Fruit fly (Drosophila melanogaster): ENCODE results near the gene CG31643.

DNA sequence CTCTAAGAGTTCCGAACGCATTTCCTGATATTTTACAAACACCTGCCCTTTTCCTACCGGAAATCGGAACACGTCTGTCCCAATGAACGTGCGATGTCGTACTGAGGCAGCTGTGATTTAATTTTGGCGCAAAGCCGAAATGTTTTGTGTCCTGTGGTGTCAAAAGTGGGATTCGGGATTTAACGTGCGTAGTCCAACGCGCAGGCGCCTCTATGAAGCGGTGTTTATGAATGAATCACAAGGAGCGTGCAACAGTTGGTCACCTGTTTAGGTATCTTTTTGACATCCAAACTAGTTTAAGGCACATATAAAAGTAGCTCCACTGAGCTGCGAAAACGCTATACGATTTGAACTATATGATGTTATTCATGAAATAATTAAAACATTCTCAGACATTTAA lies 3.6 kb upstream of the CG31643 start, which contains the start of gene CG9109:
- peak; percentile 40; the same call in 1 of the 2 replicates for TF ChIP-seq CG12605 (GFP tag; IDR thresholded peaks at IDR 0.05)
- TF ChIP-seq Pif1B (GFP tag; optimal IDR thresholded peaks at IDR 0.05) = no peak
- no peak for TF ChIP-seq Pif1A (GFP tag; optimal IDR thresholded peaks at IDR 0.05)
- TF ChIP-seq CG34367 (tag; optimal IDR thresholded peaks at IDR 0.05) = no peak
- no peak for TF ChIP-seq CG8159 (tag; optimal IDR thresholded peaks at IDR 0.05)
- no peak for TF ChIP-seq EcR (GFP tag; optimal IDR thresholded peaks at IDR 0.05)
- TF ChIP-seq CG17806 (tag; optimal IDR thresholded peaks at IDR 0.05) = no peak
- TF ChIP-seq CG13204 (GFP tag; optimal IDR thresholded peaks at IDR 0.05) = no peak
- no peak for TF ChIP-seq CG32121 (GFP tag; IDR thresholded peaks at IDR 0.05)
- TF ChIP-seq CG9948 (tag; optimal IDR thresholded peaks at IDR 0.05) = no peak
- no peak for TF ChIP-seq CG8301 (tag; optimal IDR thresholded peaks at IDR 0.05)
- TF ChIP-seq CG15710 (tag; optimal IDR thresholded peaks at IDR 0.05) = no peak
- TF ChIP-seq CG4496 (GFP tag; IDR thresholded peaks at IDR 0.05) = no peak
